Worm (Caenorhabditis elegans): Measurements from ENCODE around the gene clc-11.

ce11 chrV:16148805-16149204 lies 9.4 kb upstream of the clc-11 start, which contains the start of gene F10A3.4:
- TF ChIP-seq tbx-7 (tag; optimal IDR thresholded peaks at IDR 0.05): no peak
- no peak for TF ChIP-seq eyg-1 (tag; optimal IDR thresholded peaks at IDR 0.05)
- no peak for TF ChIP-seq ets-4 (tag; optimal IDR thresholded peaks at IDR 0.05)

Data from whole organism, late embryonic.